Fruit fly (Drosophila melanogaster) whole organism, pupa: Measurements from ENCODE around the gene eya.
A peak's percentile ranks its signal among the peaks of the same experiment; 100 is the strongest.

Experiments used
- CG10348 ChIP-seq: fragments of 200-800 bp; sonication (Bioruptor generic); IDR thresholded peaks from 2 replicates; pipeline ENCODE4 v1.3.6; 2022; ENCODE audit warnings: missing biosample characterization, missing genetic modification characterization
- CG12605 ChIP-seq: fragments of 200-800 bp; sonication (Bioruptor generic); IDR thresholded peaks from 2 replicates; pipeline ENCODE4 v1.3.6; 2022; ENCODE audit warnings: missing biosample characterization, missing genetic modification characterization
- CG13204 ChIP-seq: fragments of 200-800 bp; sonication (Bioruptor generic); optimal IDR thresholded peaks from 2 replicates; lab custom pipeline; 2018; ENCODE audit warnings: missing biosample characterization, mild to moderate bottlenecking, missing genetic modification characterization, moderate library complexity
- CG14655 ChIP-seq: fragments of 200-800 bp; sonication (Bioruptor generic); optimal IDR thresholded peaks from 3 replicates; lab custom pipeline; 2017; ENCODE audit warnings: mild to moderate bottlenecking, missing biosample characterization, missing genetic modification reagents, missing genetic modification characterization
- CG15710 ChIP-seq: fragments of 200-800 bp; sonication (Bioruptor generic); optimal IDR thresholded peaks from 2 replicates; lab custom pipeline; 2018; ENCODE audit warnings: missing biosample characterization, mild to moderate bottlenecking, missing genetic modification characterization, moderate library complexity
- CG17806 ChIP-seq: fragments of 200-800 bp; sonication (Bioruptor generic); optimal IDR thresholded peaks from 2 replicates; lab custom pipeline; 2018; ENCODE audit warnings: missing biosample characterization, mild to moderate bottlenecking, missing genetic modification characterization, moderate library complexity
- CG32121 ChIP-seq: fragments of 200-800 bp; sonication (Bioruptor generic); IDR thresholded peaks from 2 replicates; pipeline ENCODE4 v1.3.6; 2022; ENCODE audit warnings: missing biosample characterization, missing genetic modification characterization
- CG34367 ChIP-seq: fragments of 200-800 bp; sonication (Bioruptor generic); optimal IDR thresholded peaks from 2 replicates; lab custom pipeline; 2018; ENCODE audit warnings: missing biosample characterization, mild to moderate bottlenecking, missing genetic modification characterization
- CG4496 ChIP-seq: fragments of 200-800 bp; sonication (Bioruptor generic); IDR thresholded peaks from 3 replicates; pipeline ENCODE4 v1.3.6; 2022; ENCODE audit warnings: missing biosample characterization, missing genetic modification characterization
- CG8159 ChIP-seq: fragments of 200-800 bp; sonication (Bioruptor generic); optimal IDR thresholded peaks from 3 replicates; lab custom pipeline; 2018; ENCODE audit warnings: missing biosample characterization, mild to moderate bottlenecking, missing genetic modification characterization, moderate library complexity
- CG8301 ChIP-seq: fragments of 200-800 bp; sonication (Bioruptor generic); optimal IDR thresholded peaks from 2 replicates; lab custom pipeline; 2018; ENCODE audit warnings: missing biosample characterization, mild to moderate bottlenecking, missing genetic modification characterization
- CG9948 ChIP-seq: fragments of 200-800 bp; sonication (Bioruptor generic); optimal IDR thresholded peaks from 2 replicates; lab custom pipeline; 2018; ENCODE audit warnings: missing biosample characterization, mild to moderate bottlenecking, missing genetic modification characterization, moderate library complexity
- D1 ChIP-seq: fragments of 200-800 bp; sonication (Bioruptor generic); optimal IDR thresholded peaks from 2 replicates; lab custom pipeline; 2018; ENCODE audit warnings: missing biosample characterization, mild to moderate bottlenecking, missing genetic modification characterization, moderate library complexity
- EcR ChIP-seq: fragments of 200-800 bp; sonication (Bioruptor generic); optimal IDR thresholded peaks from 3 replicates; lab custom pipeline; 2019; ENCODE audit warnings: missing biosample characterization, missing genetic modification characterization, mild to moderate bottlenecking, moderate library complexity, missing genetic modification reagents
- Ets98B ChIP-seq: fragments of 200-800 bp; sonication (Bioruptor generic); IDR thresholded peaks from 2 replicates; pipeline ENCODE4 v1.3.6; 2022; ENCODE audit warnings: missing biosample characterization, missing genetic modification characterization
- Pif1A ChIP-seq: fragments of 200-800 bp; sonication (Bioruptor generic); optimal IDR thresholded peaks from 3 replicates; lab custom pipeline; 2016; ENCODE audit warnings: missing biosample characterization, missing genetic modification characterization
- Pif1B ChIP-seq: fragments of 200-800 bp; sonication (Bioruptor generic); optimal IDR thresholded peaks from 3 replicates; lab custom pipeline; 2016; ENCODE audit warnings: missing biosample characterization, missing genetic modification characterization
- Snoo ChIP-seq: fragments of 200-800 bp; sonication (Bioruptor generic); optimal IDR thresholded peaks from 3 replicates; lab custom pipeline; 2017; ENCODE audit warnings: missing biosample characterization, mild to moderate bottlenecking, missing genetic modification characterization, inconsistent platforms
- fd96Ca ChIP-seq: fragments of 200-800 bp; sonication (Bioruptor generic); IDR thresholded peaks from 3 replicates; pipeline ENCODE4 v1.3.6; 2022; ENCODE audit warnings: missing biosample characterization, missing genetic modification characterization
- gl ChIP-seq: fragments of 200-800 bp; sonication (Bioruptor generic); optimal IDR thresholded peaks from 2 replicates; lab custom pipeline; 2018; ENCODE audit warnings: missing biosample characterization, mild to moderate bottlenecking, missing genetic modification characterization
- rn ChIP-seq: fragments of 200-800 bp; sonication (Bioruptor generic); IDR thresholded peaks from 2 replicates; pipeline ENCODE4 v1.3.6; 2022; ENCODE audit warnings: missing biosample characterization, missing genetic modification characterization

eya gene

dm6 chr2L:6561463-6562357 lies 14.9 kb upstream of the eya start, which contains the start of the genes Trmt6 and Ent2:
Gene Trmt6, minus strand, starts transcription at chr2L:6562289.
Gene Ent2, plus strand, starts transcription at chr2L:6562325.
- peak; percentile 96 for TF ChIP-seq CG8301 (tag; lab: Kevin White, UChicago)
- TF ChIP-seq Pif1B (GFP tag; lab: Kevin White, UChicago), result peak; percentile 97
- TF ChIP-seq CG9948 (tag; lab: Kevin White, UChicago), result peak; percentile 93
- TF ChIP-seq D1 (tag; lab: Kevin White, UChicago), result peak; percentile 67
- peak; percentile 88 for TF ChIP-seq gl (tag; lab: Kevin White, UChicago)
- TF ChIP-seq CG15710 (tag; lab: Kevin White, UChicago), result peak; percentile 92
- peak; percentile 97 for TF ChIP-seq CG14655 (GFP tag; lab: Kevin White, UChicago)
- peak; percentile 95 for TF ChIP-seq CG17806 (tag; lab: Kevin White, UChicago)
- peak; percentile 95 for TF ChIP-seq CG12605 (GFP tag; lab: Robert Waterston, UW)
- peak; percentile 99 for TF ChIP-seq CG4496
- peak; percentile 96 for TF ChIP-seq Snoo (tag; lab: Kevin White, UChicago)
- peak; percentile 71 for TF ChIP-seq CG13204 (GFP tag; lab: Kevin White, UChicago)
- peak; percentile 53 for TF ChIP-seq EcR (GFP tag; lab: Kevin White, UChicago)
- TF ChIP-seq Ets98B (GFP tag; lab: Robert Waterston, UW), result peak; percentile 98
- TF ChIP-seq CG34367, result peak; percentile 93
- peak; percentile 96 for TF ChIP-seq Pif1A
- TF ChIP-seq CG32121 (GFP tag; lab: Robert Waterston, UW), result peak; percentile 98
- TF ChIP-seq CG10348, result peak; percentile 96
- TF ChIP-seq rn (GFP tag; lab: Robert Waterston, UW), result peak; percentile 98
- TF ChIP-seq CG8159 (tag; lab: Kevin White, UChicago), result peak; percentile 96
- peak; percentile 99 for TF ChIP-seq fd96Ca (GFP tag; lab: Robert Waterston, UW)

- no peak for TF ChIP-seq Pif1B (GFP tag; lab: Kevin White, UChicago)
- no peak for TF ChIP-seq Snoo (tag; lab: Kevin White, UChicago)
- no peak for TF ChIP-seq CG12605 (GFP tag; lab: Robert Waterston, UW)
- no peak for TF ChIP-seq Pif1A
- TF ChIP-seq CG17806 (tag; lab: Kevin White, UChicago), result no peak
- TF ChIP-seq CG15710 (tag; lab: Kevin White, UChicago), result no peak
- TF ChIP-seq CG9948 (tag; lab: Kevin White, UChicago), result no peak
- TF ChIP-seq CG32121 (GFP tag; lab: Robert Waterston, UW), result no peak
- TF ChIP-seq CG8159 (tag; lab: Kevin White, UChicago), result no peak
- no peak for TF ChIP-seq fd96Ca (GFP tag; lab: Robert Waterston, UW)
- TF ChIP-seq CG14655 (GFP tag; lab: Kevin White, UChicago), result no peak
- no peak for TF ChIP-seq rn (GFP tag; lab: Robert Waterston, UW)
- no peak for TF ChIP-seq gl (tag; lab: Kevin White, UChicago)
- no peak for TF ChIP-seq Ets98B (GFP tag; lab: Robert Waterston, UW)
- no peak for TF ChIP-seq CG13204 (GFP tag; lab: Kevin White, UChicago)
These were observed 12.4 kb upstream of the eya start, which contains the start of gene COX5BL for dm6 chr2L:6559131-6559530. Gene COX5BL, plus strand, starts transcription at chr2L:6559431.

dm6 chr2L:6557429-6558384 lies 10.9 kb upstream of the eya start, which contains the start of the genes IFT52 and COX5B:
Gene IFT52, minus strand, starts transcription at chr2L:6557502.
Gene COX5B, plus strand, starts transcription at chr2L:6557800.
- peak; percentile 23 for TF ChIP-seq CG8159 (tag; lab: Kevin White, UChicago)
- no peak for TF ChIP-seq CG15710 (tag; lab: Kevin White, UChicago)
- no peak for TF ChIP-seq CG14655 (GFP tag; lab: Kevin White, UChicago)
- no peak for TF ChIP-seq EcR (GFP tag; lab: Kevin White, UChicago)
- TF ChIP-seq fd96Ca (GFP tag; lab: Robert Waterston, UW), result no peak
- no peak for TF ChIP-seq gl (tag; lab: Kevin White, UChicago)
- TF ChIP-seq CG4496, result peak; percentile 53; the same call in 1 of the 3 replicates
- no peak for TF ChIP-seq Pif1B (GFP tag; lab: Kevin White, UChicago)
- no peak for TF ChIP-seq CG13204 (GFP tag; lab: Kevin White, UChicago)
- TF ChIP-seq rn (GFP tag; lab: Robert Waterston, UW), result 0 out of 2 replicates have a peak, but pooled peaks have one; percentile 26
- peak; percentile 57 for TF ChIP-seq D1 (tag; lab: Kevin White, UChicago)
- no peak for TF ChIP-seq CG17806 (tag; lab: Kevin White, UChicago)
- no peak for TF ChIP-seq CG9948 (tag; lab: Kevin White, UChicago)
- TF ChIP-seq Snoo (tag; lab: Kevin White, UChicago), result peak; percentile 49
- TF ChIP-seq CG34367, result no peak
- TF ChIP-seq CG8301 (tag; lab: Kevin White, UChicago), result no peak
- peak; percentile 34 for TF ChIP-seq Ets98B (GFP tag; lab: Robert Waterston, UW)
- TF ChIP-seq CG32121 (GFP tag; lab: Robert Waterston, UW), result peak; percentile 27; the same call in 1 of the 2 replicates
- TF ChIP-seq Pif1A, result peak; percentile 45
- TF ChIP-seq CG10348, result no peak
- TF ChIP-seq CG12605 (GFP tag; lab: Robert Waterston, UW), result no peak
- TF ChIP-seq, all 21 proteins: peak for 8

dm6 chr2L:6553797-6554188 lies 7.0 kb upstream of the eya start:
- TF ChIP-seq EcR (GFP tag; lab: Kevin White, UChicago), result no peak
- no peak for TF ChIP-seq Ets98B (GFP tag; lab: Robert Waterston, UW)
- no peak for TF ChIP-seq CG14655 (GFP tag; lab: Kevin White, UChicago)
- no peak for TF ChIP-seq CG17806 (tag; lab: Kevin White, UChicago)
- no peak for TF ChIP-seq CG9948 (tag; lab: Kevin White, UChicago)
- no peak for TF ChIP-seq Pif1A
- no peak for TF ChIP-seq Pif1B (GFP tag; lab: Kevin White, UChicago)
- TF ChIP-seq CG8159 (tag; lab: Kevin White, UChicago), result no peak
- no peak for TF ChIP-seq CG4496
- no peak for TF ChIP-seq CG15710 (tag; lab: Kevin White, UChicago)
- TF ChIP-seq fd96Ca (GFP tag; lab: Robert Waterston, UW), result no peak
- no peak for TF ChIP-seq Snoo (tag; lab: Kevin White, UChicago)
